Worm (Caenorhabditis elegans) whole organism, L4 larva: ENCODE measurements around the gene C05D9.3.
A peak's percentile ranks its signal among the peaks of the same experiment; 100 is the strongest.

ENCODE experiments used
- D1046.2 ChIP-seq: fragments of 200-800 bp; sonication (Bioruptor generic); IDR thresholded peaks from 2 replicates; pipeline ENCODE4 v1.3.6; 2022; ENCODE audit warnings: missing genetic modification characterization, missing compliant biosample characterization
- F10B5.3 ChIP-seq: sonication (generic microtip); optimal IDR thresholded peaks from 2 replicates; lab custom pipeline; 2016; ENCODE audit warnings: mild to moderate bottlenecking, missing genetic modification characterization, missing compliant biosample characterization
- F26F4.8 ChIP-seq: fragments of 200-800 bp; sonication (Bioruptor generic); conservative IDR thresholded peaks from 2 replicates; pipeline ENCODE4 v1.3.6; 2022; ENCODE audit warnings: missing genetic modification characterization, missing compliant biosample characterization
- F44E2.7 ChIP-seq: fragments of 200-800 bp; sonication (Bioruptor generic); IDR thresholded peaks from 2 replicates; pipeline ENCODE4 v2.1.2; 2022; ENCODE audit warnings: missing genetic modification characterization, missing compliant biosample characterization
- Y5F2A.4 ChIP-seq: fragments of 200-800 bp; sonication (Bioruptor generic); optimal IDR thresholded peaks from 2 replicates; lab custom pipeline; 2018; ENCODE audit warnings: mild to moderate bottlenecking, missing genetic modification characterization, missing compliant biosample characterization
- aha-1 ChIP-seq: fragments of 150-350 bp; peaks from one replicate; lab custom pipeline; 2014; ENCODE audit warnings: missing biosample characterization, missing genetic modification characterization
- ceh-20 ChIP-seq: fragments of 200-800 bp; sonication (Bioruptor generic); IDR thresholded peaks from 2 replicates; pipeline ENCODE4 v1.3.6; 2022; ENCODE audit warnings: missing genetic modification reagents, missing genetic modification characterization, missing compliant biosample characterization
- ceh-44 ChIP-seq: fragments of 200-800 bp; sonication (Bioruptor generic); IDR thresholded peaks from 2 replicates; pipeline ENCODE4 v1.3.6; 2022; ENCODE audit warnings: missing genetic modification reagents, missing genetic modification characterization, missing compliant biosample characterization
- ces-1 ChIP-seq: fragments of 150-350 bp; sonication (generic microtip); optimal IDR thresholded peaks from 4 replicates; lab custom pipeline; 2014; ENCODE audit warnings: missing biosample characterization, missing genetic modification reagents, missing genetic modification characterization
- cey-2 ChIP-seq: sonication (generic microtip); optimal IDR thresholded peaks from 3 replicates; lab custom pipeline; 2017; ENCODE audit warnings: missing genetic modification characterization, mild to moderate bottlenecking, missing compliant biosample characterization, antibody characterized with exemption, borderline replicate concordance; ENCODE audit not compliant: insufficient read depth
- ctbp-1 ChIP-seq: fragments of 200-800 bp; sonication (Bioruptor generic); IDR thresholded peaks from 2 replicates; pipeline ENCODE4 v1.3.6; 2022; ENCODE audit warnings: missing genetic modification reagents, missing genetic modification characterization, missing compliant biosample characterization
- daf-12 ChIP-seq: fragments of 150-350 bp; optimal IDR thresholded peaks from 2 replicates; lab custom pipeline; 2014; ENCODE audit warnings: missing biosample characterization, missing genetic modification reagents, missing genetic modification characterization
- daf-16 ChIP-seq, 3 experiments: sonication (generic microtip); optimal IDR thresholded peaks; 2 replicates each; lab custom pipeline; 2016 to 2017; ENCODE audit warnings: missing genetic modification characterization in 3 of 3, missing genetic modification reagents in 3 of 3, mild to moderate bottlenecking in 2 of 3, missing compliant biosample characterization in 2 of 3, missing biosample characterization in 1 of 3, moderate library complexity in 1 of 3
- daf-19 ChIP-seq: fragments of 200-800 bp; sonication (Bioruptor generic); conservative IDR thresholded peaks from 2 replicates; pipeline ENCODE4 v1.3.6; 2022; ENCODE audit warnings: missing genetic modification characterization, missing compliant biosample characterization
- dmd-8 ChIP-seq: fragments of 200-800 bp; sonication (Bioruptor generic); IDR thresholded peaks from 2 replicates; pipeline ENCODE4 v1.3.6; 2022; ENCODE audit warnings: missing genetic modification characterization, missing compliant biosample characterization
- duxl-1 ChIP-seq: sonication (generic microtip); optimal IDR thresholded peaks from 2 replicates; lab custom pipeline; 2016; ENCODE audit warnings: mild to moderate bottlenecking, missing genetic modification characterization, moderate library complexity, missing compliant biosample characterization; ENCODE audit not compliant: poor library complexity
- dve-1 ChIP-seq: sonication (generic microtip); optimal IDR thresholded peaks from 2 replicates; lab custom pipeline; 2017; ENCODE audit warnings: antibody characterized with exemption, mild to moderate bottlenecking, missing genetic modification characterization, missing compliant biosample characterization; ENCODE audit not compliant: insufficient read depth
- egl-27 ChIP-seq: sonication (generic microtip); optimal IDR thresholded peaks from 3 replicates; lab custom pipeline; 2017; ENCODE audit warnings: missing biosample characterization, missing genetic modification reagents, missing genetic modification characterization
- fkh-10 ChIP-seq: fragments of 150-350 bp; optimal IDR thresholded peaks from 2 replicates; lab custom pipeline; 2014; ENCODE audit warnings: missing biosample characterization, missing genetic modification reagents, missing genetic modification characterization
- gei-8 ChIP-seq: fragments of 200-800 bp; sonication (Bioruptor generic); optimal IDR thresholded peaks from 2 replicates; lab custom pipeline; 2018; ENCODE audit warnings: mild to moderate bottlenecking, missing genetic modification characterization, missing compliant biosample characterization
- hif-1 ChIP-seq, 2 experiments: sonication (generic microtip); optimal IDR thresholded peaks; 2 replicates each; lab custom pipeline; 2016 to 2017; ENCODE audit warnings: missing compliant biosample characterization in 2 of 2, missing genetic modification characterization in 2 of 2, missing genetic modification reagents in 2 of 2, missing genotype in 2 of 2, mild to moderate bottlenecking in 1 of 2
- hlh-11 ChIP-seq: fragments of 200-800 bp; sonication (Bioruptor generic); optimal IDR thresholded peaks from 2 replicates; lab custom pipeline; 2018; ENCODE audit warnings: mild to moderate bottlenecking, missing genetic modification characterization, missing compliant biosample characterization
- hmg-1.1 ChIP-seq: fragments of 200-800 bp; sonication (Bioruptor generic); IDR thresholded peaks from 2 replicates; pipeline ENCODE4 v1.3.6; 2022; ENCODE audit warnings: missing genetic modification reagents, missing genetic modification characterization, missing compliant biosample characterization
- lin-15B ChIP-seq: fragments of 150-350 bp; sonication (generic microtip); optimal IDR thresholded peaks from 3 replicates; lab custom pipeline; 2014; ENCODE audit warnings: missing biosample characterization, missing genetic modification characterization
- lin-39 ChIP-seq: fragments of 150-350 bp; optimal IDR thresholded peaks from 2 replicates; lab custom pipeline; 2014; ENCODE audit warnings: missing biosample characterization, missing genetic modification reagents, missing genetic modification characterization
- madf-5 ChIP-seq, 2 experiments: fragments of 200-800 bp; sonication (Bioruptor generic); IDR thresholded peaks; 2 replicates each; pipeline ENCODE4 v1.3.6; 2022; ENCODE audit warnings: missing compliant biosample characterization in 2 of 2, missing genetic modification characterization in 2 of 2
- mdl-1 ChIP-seq, 2 experiments: fragments of 150-350 bp in 1 of 2; sonication (generic microtip) in 1 of 2; optimal IDR thresholded peaks; 2 replicates each; lab custom pipeline; 2014 to 2017; ENCODE audit warnings: missing biosample characterization in 2 of 2, missing genetic modification characterization in 2 of 2
- mep-1 ChIP-seq: fragments of 150-350 bp; sonication (generic microtip); optimal IDR thresholded peaks from 3 replicates; lab custom pipeline; 2014; ENCODE audit warnings: missing biosample characterization, missing genetic modification characterization
- mes-2 ChIP-seq: sonication (generic microtip); optimal IDR thresholded peaks from 2 replicates; lab custom pipeline; 2016; ENCODE audit warnings: missing genotype, mild to moderate bottlenecking, missing genetic modification characterization, missing compliant biosample characterization; ENCODE audit not compliant: poor library complexity, severe bottlenecking
- mxl-2 ChIP-seq: fragments of 200-800 bp; sonication (Bioruptor generic); conservative IDR thresholded peaks from 2 replicates; pipeline ENCODE4 v1.3.6; 2022; ENCODE audit warnings: missing genetic modification reagents, missing genetic modification characterization, missing compliant biosample characterization
- mxl-3 ChIP-seq: fragments of 200-800 bp; sonication (Bioruptor generic); optimal IDR thresholded peaks from 2 replicates; lab custom pipeline; 2018; ENCODE audit warnings: mild to moderate bottlenecking, missing genetic modification characterization, missing compliant biosample characterization
- nhr-10 ChIP-seq: fragments of 150-350 bp; optimal IDR thresholded peaks from 2 replicates; lab custom pipeline; 2014; ENCODE audit warnings: missing biosample characterization, missing genetic modification characterization
- nhr-237 ChIP-seq: sonication (generic microtip); optimal IDR thresholded peaks from 2 replicates; lab custom pipeline; 2017; ENCODE audit warnings: missing biosample characterization, missing genetic modification characterization
- nhr-41 ChIP-seq: fragments of 200-800 bp; sonication (Bioruptor generic); IDR thresholded peaks from 2 replicates; pipeline ENCODE4 v1.3.6; 2022; ENCODE audit warnings: missing genetic modification reagents, missing genetic modification characterization, missing compliant biosample characterization
- nhr-6 ChIP-seq: fragments of 150-350 bp; optimal IDR thresholded peaks from 2 replicates; lab custom pipeline; 2014; ENCODE audit warnings: missing biosample characterization, missing genetic modification characterization
- nhr-76 ChIP-seq: fragments of 150-350 bp; optimal IDR thresholded peaks from 2 replicates; lab custom pipeline; 2014; ENCODE audit warnings: missing biosample characterization, missing genetic modification characterization
- nhr-77 ChIP-seq: fragments of 150-350 bp; optimal IDR thresholded peaks from 2 replicates; lab custom pipeline; 2014; ENCODE audit warnings: missing biosample characterization, missing genetic modification characterization
- pqm-1 ChIP-seq: sonication (generic microtip); optimal IDR thresholded peaks from 2 replicates; lab custom pipeline; 2017; ENCODE audit warnings: missing biosample characterization, missing genetic modification characterization
- rbr-2 ChIP-seq: sonication (generic microtip); optimal IDR thresholded peaks from 2 replicates; lab custom pipeline; 2016; ENCODE audit warnings: missing genotype, missing genetic modification characterization, missing compliant biosample characterization
- sdz-12 ChIP-seq: fragments of 200-800 bp; sonication (Bioruptor generic); optimal IDR thresholded peaks from 2 replicates; lab custom pipeline; 2018; ENCODE audit warnings: mild to moderate bottlenecking, missing genetic modification characterization, missing compliant biosample characterization
- skn-1 ChIP-seq: fragments of 150-350 bp; optimal IDR thresholded peaks from 2 replicates; lab custom pipeline; 2014; ENCODE audit warnings: missing biosample characterization, missing genetic modification characterization
- snpc-1.2 ChIP-seq: fragments of 200-800 bp; sonication (Bioruptor generic); IDR thresholded peaks from 2 replicates; pipeline ENCODE4 v1.3.6; 2022; ENCODE audit warnings: missing genetic modification reagents, missing genetic modification characterization, missing compliant biosample characterization
- snpc-4 ChIP-seq: fragments of 150-350 bp; optimal IDR thresholded peaks from 2 replicates; lab custom pipeline; 2014; ENCODE audit warnings: missing biosample characterization, missing genetic modification characterization
- unc-62 ChIP-seq, 3 experiments: fragments of 150-350 bp in 1 of 3; sonication (generic microtip); optimal IDR thresholded peaks in 2 of 3; peaks in 1 of 3; 1 replicate in 1 of 3; 2 replicates in 2 of 3; lab custom pipeline; 2014 to 2017; ENCODE audit warnings: missing biosample characterization in 3 of 3, missing genetic modification characterization in 3 of 3, missing genetic modification reagents in 3 of 3, missing genotype in 1 of 3
- ztf-11 ChIP-seq: fragments of 150-350 bp; optimal IDR thresholded peaks from 2 replicates; lab custom pipeline; 2014; ENCODE audit warnings: missing biosample characterization, missing genetic modification characterization

C05D9.3 gene

ce11 chrX:1111603-1112002 is at the start of gene C05D9.3:
Gene C05D9.3, plus strand, starts transcription at chrX:1111903.
- TF ChIP-seq unc-62 (GFP tag; optimal IDR thresholded peaks at IDR 0.05 in 1 of 2; lab: Kevin White, UChicago): peak in 1 of 2 experiments; percentile 2
- no peak for TF ChIP-seq unc-62 (tag; optimal IDR thresholded peaks at IDR 0.05; lab: Kevin White, UChicago)
- TF ChIP-seq ztf-11 (tag; lab: Kevin White, UChicago): no peak

DNA sequence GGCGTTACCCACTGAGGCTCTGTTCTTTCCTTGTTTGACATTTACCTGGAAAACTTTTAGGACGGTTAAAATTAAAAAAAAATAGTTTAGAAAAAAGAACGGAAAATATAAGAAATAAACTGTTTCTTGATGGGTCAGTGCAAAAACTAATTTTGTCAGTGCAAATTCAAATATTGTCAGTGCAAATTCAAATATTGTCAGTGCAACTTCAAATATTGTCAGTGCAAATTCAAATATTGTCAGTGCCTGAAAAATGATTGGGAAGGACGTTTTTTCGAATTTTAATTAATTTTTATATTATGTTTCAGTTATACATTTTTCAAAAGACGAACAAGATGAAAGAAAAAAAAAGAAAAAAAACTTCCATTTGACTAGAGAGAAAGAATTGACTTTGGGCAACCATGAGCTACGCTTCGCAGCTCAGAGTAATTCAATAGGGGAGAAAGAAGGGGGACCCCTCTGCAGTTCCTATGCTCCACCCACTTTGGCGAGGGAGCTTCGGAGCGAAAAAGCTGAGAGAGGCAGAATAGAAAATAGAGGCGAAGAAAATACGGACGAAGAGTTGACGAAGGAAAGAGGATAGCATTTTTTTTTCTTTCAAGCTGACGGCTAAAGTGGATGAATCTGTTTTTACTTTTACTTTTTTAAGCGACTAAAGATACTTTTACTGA is 49.2 kb upstream of the C05D9.3 start, which contains the start of gene unc-1:
TSS of gene unc-1 (minus strand) at position 51 of the 671 bp plus-strand sequence.
- peak; percentile 72; the same call in 1 of the 2 replicates for TF ChIP-seq hmg-1.1
- no peak for TF ChIP-seq mes-2
- peak; percentile 22 for TF ChIP-seq aha-1
- TF ChIP-seq ces-1 (GFP tag; lab: Kevin White, UChicago): peak; percentile 81
- TF ChIP-seq D1046.2 (GFP tag; lab: Robert Waterston, UW): no peak
- no peak for TF ChIP-seq daf-12
- no peak for TF ChIP-seq ztf-11 (tag; lab: Kevin White, UChicago)
- peak; percentile 41 for TF ChIP-seq mep-1
- peak; percentile 15 for TF ChIP-seq rbr-2 (tag; lab: Kevin White, UChicago)
- TF ChIP-seq ctbp-1 (GFP tag; lab: Robert Waterston, UW): peak; percentile 63; the same call in 1 of the 2 replicates
- peak; percentile 35 for TF ChIP-seq fkh-10 (GFP tag; lab: Kevin White, UChicago)

DNA sequence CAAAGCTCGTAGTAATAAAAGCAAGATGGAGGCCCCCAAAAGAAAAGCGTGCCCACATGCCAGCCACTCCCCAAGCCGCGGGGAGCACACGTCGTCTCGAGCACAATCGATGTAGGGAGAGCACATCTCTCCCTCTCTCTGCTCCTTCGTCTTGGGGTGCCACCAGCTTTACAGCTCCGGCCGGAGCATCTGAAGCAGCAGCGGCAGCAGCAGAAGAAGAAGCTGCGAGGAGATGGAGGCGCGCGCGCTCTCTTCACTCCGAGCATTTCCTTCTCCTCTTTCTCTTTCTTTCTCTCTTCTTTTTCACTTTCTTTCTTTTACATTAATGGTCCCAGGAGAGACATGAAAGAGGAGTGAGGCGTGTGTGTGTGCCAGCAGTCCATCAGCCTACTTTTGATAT is 47.6 kb upstream of the C05D9.3 start:
- peak in 1 of 2 experiments; percentile 38 for TF ChIP-seq hif-1 (tag; optimal IDR thresholded peaks at IDR 0.05; lab: Kevin White, UChicago)
- no peak for TF ChIP-seq snpc-1.2 (GFP tag; lab: Robert Waterston, UW)
- TF ChIP-seq ceh-20 (GFP tag; lab: Robert Waterston, UW): no peak
- no peak for TF ChIP-seq mxl-2 (GFP tag; lab: Robert Waterston, UW)
- peak in 1 of 2 experiments; percentile 70 for TF ChIP-seq mdl-1 (tag; optimal IDR thresholded peaks at IDR 0.05; lab: Kevin White, UChicago)
- TF ChIP-seq nhr-10 (tag; lab: Kevin White, UChicago): no peak
- no peak for TF ChIP-seq dmd-8 (GFP tag; lab: Robert Waterston, UW)
- TF ChIP-seq pqm-1 (tag; lab: Kevin White, UChicago): no peak
- TF ChIP-seq nhr-76 (tag; lab: Kevin White, UChicago): no peak
- no peak for TF ChIP-seq sdz-12 (GFP tag; lab: Kevin White, UChicago)
- no peak for TF ChIP-seq duxl-1 (tag; lab: Kevin White, UChicago)
- no peak for TF ChIP-seq snpc-4
- TF ChIP-seq ceh-44: no peak
- TF ChIP-seq dve-1 (tag; lab: Kevin White, UChicago): no peak
- no peak for TF ChIP-seq F10B5.3 (tag; lab: Kevin White, UChicago)
- TF ChIP-seq nhr-6 (tag; lab: Kevin White, UChicago): no peak
- TF ChIP-seq egl-27: no peak
- TF ChIP-seq gei-8 (GFP tag; lab: Kevin White, UChicago): no peak
- peak; percentile 48 for TF ChIP-seq hlh-11 (tag; lab: Kevin White, UChicago)
- TF ChIP-seq madf-5 (GFP tag; IDR thresholded peaks at IDR 0.05; lab: Robert Waterston, UW): no peak
- no peak for TF ChIP-seq daf-19 (GFP tag; lab: Robert Waterston, UW)
- TF ChIP-seq nhr-77 (tag; lab: Kevin White, UChicago): no peak
- TF ChIP-seq daf-16 (GFP tag; optimal IDR thresholded peaks at IDR 0.05; lab: Kevin White, UChicago): no peak
- no peak for TF ChIP-seq daf-16 (tag; optimal IDR thresholded peaks at IDR 0.05; lab: Kevin White, UChicago)
- TF ChIP-seq rbr-2 (tag; lab: Kevin White, UChicago): peak; percentile 83
- no peak for TF ChIP-seq lin-15B
- no peak for TF ChIP-seq Y5F2A.4 (GFP tag; lab: Kevin White, UChicago)
- peak; percentile 85 for TF ChIP-seq hmg-1.1
- no peak for TF ChIP-seq nhr-41 (GFP tag; lab: Robert Waterston, UW)
- TF ChIP-seq skn-1 (tag; lab: Kevin White, UChicago): no peak
- TF ChIP-seq cey-2 (tag; lab: Kevin White, UChicago): no peak
- no peak for TF ChIP-seq ces-1 (GFP tag; lab: Kevin White, UChicago)
- TF ChIP-seq lin-39 (tag; lab: Kevin White, UChicago): peak; percentile 23
- peak; percentile 66 for TF ChIP-seq mxl-3 (GFP tag; lab: Kevin White, UChicago)
- TF ChIP-seq nhr-237 (tag; lab: Kevin White, UChicago): no peak
- no peak for TF ChIP-seq F26F4.8
- TF ChIP-seq F44E2.7 (GFP tag; lab: Robert Waterston, UW): no peak
